Worm (Caenorhabditis elegans) whole organism, L3 larva: Measurements from ENCODE around the gene F33C8.2.

Experiments
- R02D3.7 ChIP-seq: fragments of 150-350 bp; optimal IDR thresholded peaks from 2 replicates; lab custom pipeline; 2014; ENCODE audit warnings: missing biosample characterization, missing genetic modification characterization
- ceh-16 ChIP-seq: sonication (generic microtip); optimal IDR thresholded peaks from 2 replicates; lab custom pipeline; 2017; ENCODE audit warnings: missing biosample characterization, missing genetic modification characterization
- ceh-82 ChIP-seq: fragments of 150-350 bp; optimal IDR thresholded peaks from 2 replicates; lab custom pipeline; 2014; ENCODE audit warnings: missing biosample characterization, missing genetic modification characterization
- ceh-9 ChIP-seq: sonication (generic microtip); optimal IDR thresholded peaks from 2 replicates; lab custom pipeline; 2018; ENCODE audit warnings: missing biosample characterization, missing genetic modification characterization
- elt-2 ChIP-seq: sonication (generic microtip); optimal IDR thresholded peaks from 2 replicates; lab custom pipeline; 2016; ENCODE audit warnings: missing genetic modification reagents, mild to moderate bottlenecking, missing genetic modification characterization, missing compliant biosample characterization
- elt-3 ChIP-seq, 3 experiments: fragments of 150-350 bp in 1 of 3; sonication (generic microtip) in 2 of 3; optimal IDR thresholded peaks; 2 replicates in 2 of 3; 4 replicates in 1 of 3; lab custom pipeline; 2014 to 2017; ENCODE audit warnings: missing biosample characterization in 3 of 3, missing genetic modification characterization in 3 of 3
- fkh-10 ChIP-seq: sonication (generic microtip); optimal IDR thresholded peaks from 2 replicates; lab custom pipeline; 2017; ENCODE audit warnings: missing biosample characterization, missing genetic modification reagents, missing genetic modification characterization
- nhr-77 ChIP-seq: fragments of 150-350 bp; optimal IDR thresholded peaks from 2 replicates; lab custom pipeline; 2014; ENCODE audit warnings: missing biosample characterization, missing genetic modification characterization
- pqm-1 ChIP-seq: fragments of 150-350 bp; optimal IDR thresholded peaks from 2 replicates; lab custom pipeline; 2017; ENCODE audit warnings: missing biosample characterization, missing genetic modification characterization, inconsistent platforms
- tbx-2 ChIP-seq: sonication (generic microtip); optimal IDR thresholded peaks from 2 replicates; lab custom pipeline; 2016; ENCODE audit warnings: mild to moderate bottlenecking, missing genetic modification characterization, missing compliant biosample characterization
- zag-1 ChIP-seq: fragments of 150-350 bp; optimal IDR thresholded peaks from 2 replicates; lab custom pipeline; 2014; ENCODE audit warnings: missing biosample characterization, missing genetic modification characterization
- ztf-11 ChIP-seq: fragments of 150-350 bp; optimal IDR thresholded peaks from 2 replicates; lab custom pipeline; 2014; ENCODE audit warnings: missing biosample characterization, missing genetic modification characterization

DNA sequence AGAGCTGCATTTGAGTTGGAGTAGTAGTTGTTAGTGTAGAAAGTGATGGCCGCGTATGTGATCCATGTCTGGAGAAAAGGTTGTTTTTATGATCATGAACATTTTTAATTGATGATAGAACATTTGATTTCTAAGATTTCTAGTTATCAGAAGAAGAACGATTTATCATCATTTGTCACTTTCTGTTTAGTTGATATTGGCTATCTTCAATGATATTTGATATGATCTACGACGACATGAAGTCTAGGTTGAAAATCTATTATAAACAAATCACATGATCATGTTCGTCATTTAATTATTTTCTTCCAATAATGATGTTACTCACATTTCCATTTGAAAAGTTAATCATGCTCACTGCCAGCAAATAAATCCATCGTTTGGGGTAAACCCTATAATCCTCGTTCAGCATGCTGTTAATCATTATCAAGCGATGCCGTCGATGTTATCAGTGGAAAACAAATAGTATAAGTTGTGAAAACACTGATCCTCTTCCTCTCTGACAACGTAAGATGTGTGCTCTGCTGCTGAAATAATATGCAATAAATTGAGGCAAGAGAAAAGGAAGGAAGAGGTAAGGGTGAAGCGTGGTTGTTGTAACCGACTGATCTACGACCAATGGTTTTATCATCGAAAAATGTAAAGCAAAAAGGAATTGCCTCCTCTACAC is 15.9 kb downstream of the F33C8.2 start:
- TF ChIP-seq ztf-11 (tag; lab: Kevin White, UChicago) (no peak), ceh-82 (tag; lab: Kevin White, UChicago) (no peak), ceh-16 (tag; lab: Kevin White, UChicago) (no peak), zag-1 (no peak), fkh-10 (GFP tag; lab: Kevin White, UChicago) (no peak), pqm-1 (tag; lab: Kevin White, UChicago) (peak; percentile 56), R02D3.7 (tag; lab: Kevin White, UChicago) (no peak), elt-3 (tag; optimal IDR thresholded peaks at IDR 0.05; lab: Kevin White, UChicago) (no peak), ceh-9 (tag; lab: Kevin White, UChicago) (no peak), tbx-2 (tag; lab: Kevin White, UChicago) (no peak), nhr-77 (tag; lab: Kevin White, UChicago) (no peak), elt-2 (tag; lab: Kevin White, UChicago) (peak; percentile 57)
